Worm (Caenorhabditis elegans): ENCODE measurements around the gene mtp-18.

- TF ChIP-seq nhr-84 (tag; optimal IDR thresholded peaks at IDR 0.05) (no peak), pag-3 (tag; optimal IDR thresholded peaks at IDR 0.05; ENCODE audit: borderline replicate concordance, insufficient read depth) (no peak), skn-1 (tag; optimal IDR thresholded peaks at IDR 0.05) (no peak), efl-1 (optimal IDR thresholded peaks at IDR 0.05) (no peak), efl-1 (GFP tag; optimal IDR thresholded peaks at IDR 0.05 in 1 of 2) (no peak), nhr-76 (tag; optimal IDR thresholded peaks at IDR 0.05) (no peak), zip-4 (GFP tag; optimal IDR thresholded peaks at IDR 0.05) (no peak), ama-1 (optimal IDR thresholded peaks at IDR 0.05) (no peak), mdl-1 (tag; optimal IDR thresholded peaks at IDR 0.05) (no peak), zag-1 (tag; optimal IDR thresholded peaks at IDR 0.05) (no peak), ceh-82 (tag; optimal IDR thresholded peaks at IDR 0.05) (no peak), unc-130 (tag; optimal IDR thresholded peaks at IDR 0.05) (no peak)
These were observed 40.8 kb upstream of the mtp-18 start for ce11 chrX:6247013-6247412.
